Worm (Caenorhabditis elegans) whole organism, late embryonic: ENCODE measurements around the gene F55A11.8.

Experiments
- C38D4.7 ChIP-seq: fragments of 200-800 bp; sonication (Bioruptor generic); optimal IDR thresholded peaks from 2 replicates; lab custom pipeline; 2018; ENCODE audit warnings: mild to moderate bottlenecking, missing genetic modification characterization, moderate library complexity, missing compliant biosample characterization
- K09A11.1 ChIP-seq: sonication (generic microtip); optimal IDR thresholded peaks from 2 replicates; lab custom pipeline; 2017; ENCODE audit warnings: antibody characterized with exemption, mild to moderate bottlenecking, missing genetic modification characterization, missing compliant biosample characterization; ENCODE audit not compliant: insufficient read depth
- T23F11.4 ChIP-seq: fragments of 200-800 bp; sonication (Bioruptor generic); optimal IDR thresholded peaks from 2 replicates; lab custom pipeline; 2018; ENCODE audit warnings: mild to moderate bottlenecking, missing genetic modification characterization, missing compliant biosample characterization
- Y22D7AL.16 ChIP-seq: sonication (generic microtip); optimal IDR thresholded peaks from 2 replicates; lab custom pipeline; 2016; ENCODE audit warnings: missing genetic modification characterization, missing compliant biosample characterization
- ahr-1 ChIP-seq: sonication (generic microtip); optimal IDR thresholded peaks from 2 replicates; lab custom pipeline; 2016; ENCODE audit warnings: missing genetic modification characterization, missing compliant biosample characterization
- ama-1 ChIP-seq: fragments of 150-350 bp; optimal IDR thresholded peaks from 2 replicates; lab custom pipeline; 2014
- ceh-14 ChIP-seq: sonication (generic microtip); optimal IDR thresholded peaks from 2 replicates; lab custom pipeline; 2016; ENCODE audit warnings: missing genotype, missing genetic modification characterization, missing compliant biosample characterization
- ceh-18 ChIP-seq: sonication (generic microtip); optimal IDR thresholded peaks from 2 replicates; lab custom pipeline; 2016; ENCODE audit warnings: missing genetic modification characterization, missing compliant biosample characterization
- ceh-19 ChIP-seq: fragments of 200-800 bp; sonication (Bioruptor generic); optimal IDR thresholded peaks from 2 replicates; lab custom pipeline; 2018; ENCODE audit warnings: mild to moderate bottlenecking, missing genetic modification characterization, missing compliant biosample characterization
- ceh-22 ChIP-seq: sonication (generic microtip); optimal IDR thresholded peaks from 2 replicates; lab custom pipeline; 2017; ENCODE audit warnings: missing biosample characterization, missing genetic modification characterization
- ceh-30 ChIP-seq: fragments of 150-350 bp; optimal IDR thresholded peaks from 2 replicates; lab custom pipeline; 2014; ENCODE audit warnings: missing biosample characterization, missing genetic modification characterization
- ceh-31 ChIP-seq: sonication (generic microtip); optimal IDR thresholded peaks from 2 replicates; lab custom pipeline; 2016; ENCODE audit warnings: missing genetic modification characterization, missing compliant biosample characterization
- ceh-34 ChIP-seq: sonication (generic microtip); optimal IDR thresholded peaks from 2 replicates; lab custom pipeline; 2016; ENCODE audit warnings: mild to moderate bottlenecking, missing genetic modification characterization, missing compliant biosample characterization
- ceh-45 ChIP-seq: fragments of 200-800 bp; sonication (Bioruptor generic); IDR thresholded peaks from 2 replicates; pipeline ENCODE4 v1.3.6; 2022; ENCODE audit warnings: missing genetic modification reagents, missing genetic modification characterization, missing compliant biosample characterization
- ceh-48 ChIP-seq: sonication (generic microtip); optimal IDR thresholded peaks from 2 replicates; lab custom pipeline; 2016; ENCODE audit warnings: missing genetic modification characterization, inconsistent platforms, missing compliant biosample characterization
- ceh-9 ChIP-seq: sonication (generic microtip); optimal IDR thresholded peaks from 2 replicates; lab custom pipeline; 2016; ENCODE audit warnings: mild to moderate bottlenecking, missing genetic modification characterization, inconsistent platforms, missing compliant biosample characterization
- che-1 ChIP-seq: sonication (generic microtip); optimal IDR thresholded peaks from 2 replicates; lab custom pipeline; 2016; ENCODE audit warnings: mild to moderate bottlenecking, missing genetic modification characterization, missing compliant biosample characterization
- dve-1 ChIP-seq: sonication (generic microtip); optimal IDR thresholded peaks from 2 replicates; lab custom pipeline; 2017; ENCODE audit warnings: antibody characterized with exemption, mild to moderate bottlenecking, missing genetic modification characterization, missing compliant biosample characterization
- ets-4 ChIP-seq: sonication (generic microtip); optimal IDR thresholded peaks from 2 replicates; lab custom pipeline; 2016; ENCODE audit warnings: missing genetic modification characterization, missing compliant biosample characterization
- gmeb-2 ChIP-seq: sonication (generic microtip); optimal IDR thresholded peaks from 2 replicates; lab custom pipeline; 2016; ENCODE audit warnings: missing genetic modification characterization, inconsistent platforms, missing compliant biosample characterization
- hlh-30 ChIP-seq: sonication (generic microtip); optimal IDR thresholded peaks from 2 replicates; lab custom pipeline; 2017; ENCODE audit warnings: antibody characterized with exemption, missing genetic modification characterization, missing compliant biosample characterization; ENCODE audit not compliant: insufficient read depth
- hlh-6 ChIP-seq: sonication (generic microtip); optimal IDR thresholded peaks from 2 replicates; lab custom pipeline; 2016; ENCODE audit warnings: missing genotype, missing genetic modification characterization, missing compliant biosample characterization
- hlh-8 ChIP-seq: sonication (generic microtip); optimal IDR thresholded peaks from 2 replicates; lab custom pipeline; 2016; ENCODE audit warnings: missing genotype, missing genetic modification characterization, missing compliant biosample characterization
- lin-11 ChIP-seq: fragments of 200-800 bp; sonication (Bioruptor generic); optimal IDR thresholded peaks from 2 replicates; lab custom pipeline; 2018; ENCODE audit warnings: mild to moderate bottlenecking, missing genetic modification characterization, missing compliant biosample characterization
- madf-2 ChIP-seq: sonication (generic microtip); optimal IDR thresholded peaks from 2 replicates; lab custom pipeline; 2017; ENCODE audit warnings: missing genetic modification characterization, missing compliant biosample characterization
- nfya-1 ChIP-seq: sonication (generic microtip); optimal IDR thresholded peaks from 2 replicates; lab custom pipeline; 2017; ENCODE audit warnings: missing genetic modification characterization, mild to moderate bottlenecking, missing compliant biosample characterization, antibody characterized with exemption, moderate library complexity
- nhr-11 ChIP-seq: fragments of 150-350 bp; optimal IDR thresholded peaks from 2 replicates; lab custom pipeline; 2014; ENCODE audit warnings: missing biosample characterization, missing genetic modification characterization
- npax-4 ChIP-seq: sonication (generic microtip); optimal IDR thresholded peaks from 2 replicates; lab custom pipeline; 2016; ENCODE audit warnings: missing genetic modification characterization, missing compliant biosample characterization
- pha-2 ChIP-seq: sonication (generic microtip); optimal IDR thresholded peaks from 2 replicates; lab custom pipeline; 2017; ENCODE audit warnings: mild to moderate bottlenecking, missing genetic modification characterization, missing compliant biosample characterization
- pha-4 ChIP-seq: fragments of 150-350 bp; optimal IDR thresholded peaks from 2 replicates; lab custom pipeline; 2018; ENCODE audit warnings: missing biosample characterization, missing genetic modification reagents, missing genetic modification characterization
- sox-2 ChIP-seq: fragments of 200-800 bp; sonication (Bioruptor generic); IDR thresholded peaks from 2 replicates; pipeline ENCODE4 v1.3.6; 2022; ENCODE audit warnings: missing genetic modification reagents, missing genetic modification characterization, missing compliant biosample characterization
- sox-4 ChIP-seq: sonication (generic microtip); optimal IDR thresholded peaks from 2 replicates; lab custom pipeline; 2017; ENCODE audit warnings: mild to moderate bottlenecking, missing genetic modification characterization, inconsistent platforms, missing compliant biosample characterization
- syd-9 ChIP-seq: sonication (generic microtip); optimal IDR thresholded peaks from 2 replicates; lab custom pipeline; 2016; ENCODE audit warnings: mild to moderate bottlenecking, missing genetic modification characterization, moderate library complexity, missing compliant biosample characterization
- tbx-2 ChIP-seq: sonication (generic microtip); optimal IDR thresholded peaks from 2 replicates; lab custom pipeline; 2016; ENCODE audit warnings: missing genetic modification characterization, missing compliant biosample characterization
- ttx-3 ChIP-seq: sonication (generic microtip); optimal IDR thresholded peaks from 2 replicates; lab custom pipeline; 2016; ENCODE audit warnings: missing genetic modification reagents, missing genetic modification characterization, missing compliant biosample characterization
- unc-42 ChIP-seq: sonication (generic microtip); optimal IDR thresholded peaks from 2 replicates; lab custom pipeline; 2016; ENCODE audit warnings: missing genotype, missing genetic modification characterization, missing compliant biosample characterization
- unc-55 ChIP-seq: sonication (generic microtip); optimal IDR thresholded peaks from 2 replicates; lab custom pipeline; 2017; ENCODE audit warnings: missing biosample characterization, missing genetic modification reagents, missing genetic modification characterization
- unc-86 ChIP-seq: sonication (generic microtip); optimal IDR thresholded peaks from 2 replicates; lab custom pipeline; 2016; ENCODE audit warnings: missing genetic modification characterization, missing compliant biosample characterization
- ztf-16 ChIP-seq: sonication (generic microtip); optimal IDR thresholded peaks from 2 replicates; lab custom pipeline; 2017; ENCODE audit warnings: missing genetic modification characterization, missing compliant biosample characterization

Gene F55A11.8

ce11 chrV:11787742-11788238 lies at the start of gene F55A11.8:
Gene F55A11.8 (plus strand): TSS chrV:11788188.
- TF ChIP-seq hlh-30 (tag; lab: Kevin White, UChicago) (no peak), hlh-6 (tag; lab: Kevin White, UChicago) (no peak), T23F11.4 (GFP tag; lab: Kevin White, UChicago) (no peak), Y22D7AL.16 (tag; lab: Kevin White, UChicago) (no peak), pha-4 (tag; lab: Kevin White, UChicago) (no peak), ceh-14 (tag; lab: Kevin White, UChicago) (no peak), ceh-19 (GFP tag; lab: Kevin White, UChicago) (no peak), K09A11.1 (tag; lab: Kevin White, UChicago) (no peak), C38D4.7 (GFP tag; lab: Kevin White, UChicago) (no peak), lin-11 (tag; lab: Kevin White, UChicago) (no peak), ceh-30 (tag; lab: Kevin White, UChicago) (no peak), syd-9 (tag; lab: Kevin White, UChicago) (no peak), ceh-9 (tag; lab: Kevin White, UChicago) (no peak), sox-4 (tag; lab: Kevin White, UChicago) (no peak), ceh-48 (tag; lab: Kevin White, UChicago) (no peak), unc-42 (tag; lab: Kevin White, UChicago) (no peak), ceh-45 (GFP tag; lab: Robert Waterston, UW) (no peak)

DNA sequence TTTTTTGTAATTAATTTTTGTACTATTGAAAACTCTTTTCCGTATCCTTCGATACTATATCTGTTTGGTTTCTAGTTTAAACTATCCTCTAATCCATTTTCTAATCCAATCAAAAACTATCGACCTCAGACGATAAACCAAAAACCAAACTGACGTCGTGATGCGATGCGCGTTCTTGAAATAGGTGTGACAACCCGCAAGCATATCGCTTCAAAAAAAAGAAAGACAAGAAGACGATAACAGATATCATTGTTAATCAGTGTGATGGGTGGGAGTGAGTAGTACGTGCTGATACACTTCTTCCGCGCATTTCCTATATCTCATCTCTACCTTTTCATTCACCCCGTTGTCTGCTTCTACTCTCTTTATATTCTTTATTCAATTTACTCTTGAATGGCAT lies 48.2 kb upstream of the F55A11.8 start, which contains the start of gene T04F3.1:
T04F3.1 (plus strand) TSS at position 246 of the 400 bp plus-strand sequence.
- TF ChIP-seq ttx-3 (tag; lab: Kevin White, UChicago), result no peak
- TF ChIP-seq tbx-2 (tag; lab: Kevin White, UChicago), result no peak
- no peak for TF ChIP-seq hlh-6 (tag; lab: Kevin White, UChicago)
- no peak for TF ChIP-seq madf-2 (tag; lab: Kevin White, UChicago)
- no peak for TF ChIP-seq syd-9 (tag; lab: Kevin White, UChicago)
- no peak for TF ChIP-seq hlh-8 (tag; lab: Kevin White, UChicago)
- no peak for TF ChIP-seq dve-1
- TF ChIP-seq che-1 (tag; lab: Kevin White, UChicago), result no peak
- TF ChIP-seq ceh-48 (tag; lab: Kevin White, UChicago), result no peak
- TF ChIP-seq ceh-45 (GFP tag; lab: Robert Waterston, UW), result no peak
- no peak for TF ChIP-seq pha-2
- no peak for TF ChIP-seq T23F11.4 (GFP tag; lab: Kevin White, UChicago)
- no peak for TF ChIP-seq ahr-1
- TF ChIP-seq nfya-1 (tag; lab: Kevin White, UChicago), result no peak
- TF ChIP-seq ceh-9 (tag; lab: Kevin White, UChicago), result no peak
- no peak for TF ChIP-seq nhr-11 (tag; lab: Kevin White, UChicago)
- TF ChIP-seq, all 69 proteins: peak for 0

- no peak for TF ChIP-seq nfya-1 (tag; lab: Kevin White, UChicago)
- no peak for TF ChIP-seq sox-2 (GFP tag; lab: Robert Waterston, UW)
- no peak for TF ChIP-seq ceh-45 (GFP tag; lab: Robert Waterston, UW)
- TF ChIP-seq ztf-16 (tag; lab: Kevin White, UChicago), result no peak
Measured at ce11 chrV:11741078-11741477, 46.9 kb upstream of the F55A11.8 start.

ce11 chrV:11751480-11751879 lies 36.5 kb upstream of the F55A11.8 start:
- no peak for TF ChIP-seq ceh-18 (tag; lab: Kevin White, UChicago)
- TF ChIP-seq ceh-31 (tag; lab: Kevin White, UChicago), result no peak
- no peak for TF ChIP-seq ama-1
- no peak for TF ChIP-seq hlh-8 (tag; lab: Kevin White, UChicago)
- no peak for TF ChIP-seq ceh-34 (tag; lab: Kevin White, UChicago)
- no peak for TF ChIP-seq ceh-22 (tag; lab: Kevin White, UChicago)
- TF ChIP-seq npax-4, result no peak
- TF ChIP-seq ceh-48 (tag; lab: Kevin White, UChicago), result no peak
- no peak for TF ChIP-seq gmeb-2 (tag; lab: Kevin White, UChicago)
- TF ChIP-seq unc-86 (tag; lab: Kevin White, UChicago), result no peak
- no peak for TF ChIP-seq unc-55 (GFP tag; lab: Kevin White, UChicago)
- no peak for TF ChIP-seq ets-4 (tag; lab: Kevin White, UChicago)
